Fruit fly (Drosophila melanogaster) whole organism, embryonic: ENCODE measurements around the gene Mob3.

Source experiments
- BEAF-32 ChIP-seq: fragments of 200-800 bp; sonication (Bioruptor generic); optimal IDR thresholded peaks from 3 replicates; lab custom pipeline; 2017; ENCODE audit warnings: missing biosample characterization, missing genetic modification characterization, mild to moderate bottlenecking, moderate library complexity, missing genetic modification reagents
- Bteb2 ChIP-seq: fragments of 200-800 bp; sonication (Bioruptor generic); optimal IDR thresholded peaks from 2 replicates; lab custom pipeline; 2016; ENCODE audit warnings: missing biosample characterization, missing genetic modification characterization
- CG10267 ChIP-seq: fragments of 200-800 bp; sonication (Bioruptor generic); optimal IDR thresholded peaks from 2 replicates; lab custom pipeline; 2018; ENCODE audit warnings: missing biosample characterization, mild to moderate bottlenecking, missing genetic modification characterization, moderate library complexity
- CG10366 ChIP-seq: fragments of 200-800 bp; sonication (Bioruptor generic); IDR thresholded peaks from 2 replicates; pipeline ENCODE4 v1.3.6; 2022; ENCODE audit warnings: missing biosample characterization, missing genetic modification characterization
- CG10654 ChIP-seq: fragments of 200-800 bp; sonication (Bioruptor generic); optimal IDR thresholded peaks from 2 replicates; lab custom pipeline; 2016; ENCODE audit warnings: missing biosample characterization, missing genetic modification characterization
- CG11504 ChIP-seq: fragments of 200-800 bp; sonication (Bioruptor generic); optimal IDR thresholded peaks from 3 replicates; lab custom pipeline; 2019; ENCODE audit warnings: missing biosample characterization, mild to moderate bottlenecking, missing genetic modification characterization, moderate library complexity
- CG12219 ChIP-seq: fragments of 200-800 bp; sonication (Bioruptor generic); optimal IDR thresholded peaks from 3 replicates; lab custom pipeline; 2018; ENCODE audit warnings: missing biosample characterization, mild to moderate bottlenecking, missing genetic modification characterization
- CG12942 ChIP-seq: fragments of 200-800 bp; sonication (Bioruptor generic); optimal IDR thresholded peaks from 3 replicates; lab custom pipeline; 2016; ENCODE audit warnings: missing biosample characterization, missing genetic modification characterization
- CG13123 ChIP-seq: fragments of 200-800 bp; sonication (Bioruptor generic); optimal IDR thresholded peaks from 2 replicates; lab custom pipeline; 2016; ENCODE audit warnings: missing biosample characterization, missing genetic modification characterization
- CG14667 ChIP-seq: fragments of 200-800 bp; sonication (Bioruptor generic); IDR thresholded peaks from 2 replicates; pipeline ENCODE4 v1.3.6; 2022; ENCODE audit warnings: missing biosample characterization, missing genetic modification characterization
- CG16863 ChIP-seq: fragments of 200-800 bp; sonication (Bioruptor generic); optimal IDR thresholded peaks from 3 replicates; lab custom pipeline; 2016; ENCODE audit warnings: missing biosample characterization, missing genetic modification characterization
- CG17359 ChIP-seq: fragments of 200-800 bp; sonication (Bioruptor generic); optimal IDR thresholded peaks from 3 replicates; lab custom pipeline; 2018; ENCODE audit warnings: missing biosample characterization, mild to moderate bottlenecking, missing genetic modification characterization, moderate library complexity
- CG17568 ChIP-seq: fragments of 200-800 bp; sonication (Bioruptor generic); optimal IDR thresholded peaks from 2 replicates; lab custom pipeline; 2018; ENCODE audit warnings: missing biosample characterization, mild to moderate bottlenecking, missing genetic modification characterization, moderate library complexity
- CG3065 ChIP-seq: fragments of 200-800 bp; sonication (Bioruptor generic); optimal IDR thresholded peaks from 2 replicates; lab custom pipeline; 2016; ENCODE audit warnings: missing biosample characterization, missing genetic modification characterization
- CG31441 ChIP-seq: fragments of 200-800 bp; sonication (Bioruptor generic); IDR thresholded peaks from 2 replicates; pipeline ENCODE4 v1.3.6; 2022; ENCODE audit warnings: missing biosample characterization, missing genetic modification characterization
- CG3838 ChIP-seq: fragments of 200-800 bp; sonication (Bioruptor generic); optimal IDR thresholded peaks from 3 replicates; lab custom pipeline; 2016; ENCODE audit warnings: missing biosample characterization, missing genetic modification characterization
- CG6254 ChIP-seq: fragments of 200-800 bp; sonication (Bioruptor generic); optimal IDR thresholded peaks from 3 replicates; lab custom pipeline; 2017; ENCODE audit warnings: mild to moderate bottlenecking, missing biosample characterization, missing genetic modification reagents, missing genetic modification characterization
- CG7963 ChIP-seq: fragments of 200-800 bp; sonication (Bioruptor generic); IDR thresholded peaks from 3 replicates; pipeline ENCODE4 v1.3.6; 2022; ENCODE audit warnings: missing biosample characterization, missing genetic modification characterization; ENCODE audit not compliant: partially characterized antibody
- CG8290 ChIP-seq, 3 experiments: fragments of 200-800 bp; sonication (Bioruptor generic); optimal IDR thresholded peaks; 2 replicates each; lab custom pipeline; 2016 to 2019; ENCODE audit warnings: missing biosample characterization in 3 of 3, missing genetic modification characterization in 3 of 3, mild to moderate bottlenecking in 2 of 3, moderate library complexity in 1 of 3
- CG9437 ChIP-seq: fragments of 200-800 bp; sonication (Bioruptor generic); optimal IDR thresholded peaks from 2 replicates; lab custom pipeline; 2018; ENCODE audit warnings: missing biosample characterization, mild to moderate bottlenecking, missing genetic modification characterization
- Elba2 ChIP-seq: fragments of 200-800 bp; sonication (Bioruptor generic); optimal IDR thresholded peaks from 3 replicates; lab custom pipeline; 2016; ENCODE audit warnings: missing biosample characterization, missing genetic modification characterization
- Fer3 ChIP-seq: fragments of 200-800 bp; sonication (Bioruptor generic); optimal IDR thresholded peaks from 2 replicates; lab custom pipeline; 2018; ENCODE audit warnings: missing biosample characterization, mild to moderate bottlenecking, missing genetic modification characterization, moderate library complexity
- Gug ChIP-seq: fragments of 200-800 bp; sonication (Bioruptor generic); IDR thresholded peaks from 4 replicates; pipeline ENCODE4 v1.3.6; 2022; ENCODE audit warnings: missing biosample characterization, missing genetic modification characterization
- Hand ChIP-seq: fragments of 200-800 bp; sonication (Bioruptor generic); optimal IDR thresholded peaks from 2 replicates; lab custom pipeline; 2017; ENCODE audit warnings: mild to moderate bottlenecking, missing biosample characterization, missing genetic modification reagents, missing genetic modification characterization
- Hmr ChIP-seq: fragments of 200-800 bp; sonication (Bioruptor generic); optimal IDR thresholded peaks from 3 replicates; lab custom pipeline; 2017; ENCODE audit warnings: mild to moderate bottlenecking, missing biosample characterization, missing genetic modification reagents, missing genetic modification characterization
- Hr78 ChIP-seq, 2 experiments: fragments of 200-800 bp in 1 of 2; fragments of >200 bp in 1 of 2; sonication (Bioruptor generic) in 1 of 2; optimal IDR thresholded peaks; 2 replicates each; lab custom pipeline; 2017 to 2019; ENCODE audit warnings: missing biosample characterization in 2 of 2, missing genetic modification characterization in 2 of 2, mild to moderate bottlenecking in 1 of 2, moderate library complexity in 1 of 2
- Meics ChIP-seq: fragments of 200-800 bp; sonication (Bioruptor generic); optimal IDR thresholded peaks from 2 replicates; lab custom pipeline; 2017; ENCODE audit warnings: missing biosample characterization, mild to moderate bottlenecking, missing genetic modification characterization
- NfI ChIP-seq: fragments of 200-800 bp; sonication (Bioruptor generic); optimal IDR thresholded peaks from 3 replicates; lab custom pipeline; 2018; ENCODE audit warnings: missing biosample characterization, mild to moderate bottlenecking, missing genetic modification characterization, moderate library complexity
- Opbp ChIP-seq: fragments of 200-800 bp; sonication (Bioruptor generic); IDR thresholded peaks from 3 replicates; pipeline ENCODE4 v1.3.6; 2022; ENCODE audit warnings: missing biosample characterization, missing genetic modification characterization; ENCODE audit not compliant: partially characterized antibody
- Spps ChIP-seq: fragments of 200-800 bp; sonication (Bioruptor generic); optimal IDR thresholded peaks from 2 replicates; lab custom pipeline; 2018; ENCODE audit warnings: missing biosample characterization, mild to moderate bottlenecking, missing genetic modification characterization
- TFAM ChIP-seq: fragments of 200-800 bp; sonication (Bioruptor generic); optimal IDR thresholded peaks from 2 replicates; lab custom pipeline; 2017; ENCODE audit warnings: missing biosample characterization, missing genetic modification characterization, inconsistent platforms
- abd-A ChIP-seq: fragments of 200-800 bp; sonication (Bioruptor generic); optimal IDR thresholded peaks from 3 replicates; lab custom pipeline; 2019; ENCODE audit warnings: missing biosample characterization, mild to moderate bottlenecking, missing genetic modification characterization, moderate library complexity
- bbx ChIP-seq: fragments of 200-800 bp; sonication (Bioruptor generic); IDR thresholded peaks from 2 replicates; pipeline ENCODE4 v1.3.6; 2022; ENCODE audit warnings: missing biosample characterization, missing genetic modification characterization; ENCODE audit not compliant: partially characterized antibody
- bowl ChIP-seq: fragments of 200-800 bp; sonication (Bioruptor generic); IDR thresholded peaks from 2 replicates; pipeline ENCODE4 v1.3.6; 2022; ENCODE audit warnings: missing biosample characterization, missing genetic modification characterization
- en ChIP-seq: fragments of 200-800 bp; sonication (Bioruptor generic); optimal IDR thresholded peaks from 2 replicates; lab custom pipeline; 2016; ENCODE audit warnings: missing biosample characterization, missing genetic modification characterization
- gce ChIP-seq: fragments of 200-800 bp; sonication (Bioruptor generic); IDR thresholded peaks from 3 replicates; pipeline ENCODE4 v1.3.6; 2022; ENCODE audit warnings: missing biosample characterization, missing genetic modification characterization
- gfzf ChIP-seq: fragments of 200-800 bp; sonication (Bioruptor generic); optimal IDR thresholded peaks from 2 replicates; lab custom pipeline; 2016; ENCODE audit warnings: missing biosample characterization, mild to moderate bottlenecking, missing genetic modification characterization, moderate library complexity
- grau ChIP-seq: fragments of 200-800 bp; optimal IDR thresholded peaks from 3 replicates; lab custom pipeline; 2019; ENCODE audit warnings: missing biosample characterization, mild to moderate bottlenecking, missing genetic modification characterization, moderate library complexity
- hkb ChIP-seq, 2 experiments: fragments of 200-800 bp in 1 of 2; fragments of >200 bp in 1 of 2; sonication (Bioruptor generic) in 1 of 2; IDR thresholded peaks in 1 of 2; optimal IDR thresholded peaks in 1 of 2; 2 replicates each; pipeline versions ENCODE4 v1.3.6 to Lab custom; 2017 to 2022; ENCODE audit warnings: missing biosample characterization in 1 of 2, missing genetic modification characterization in 1 of 2
- ind ChIP-seq: fragments of 200-800 bp; sonication (Bioruptor generic); optimal IDR thresholded peaks from 3 replicates; lab custom pipeline; 2016; ENCODE audit warnings: missing biosample characterization, missing genetic modification characterization
- jing ChIP-seq: fragments of 200-800 bp; sonication (Bioruptor generic); optimal IDR thresholded peaks from 2 replicates; lab custom pipeline; 2018; ENCODE audit warnings: missing biosample characterization, mild to moderate bottlenecking, missing genetic modification characterization
- lab ChIP-seq: fragments of 200-800 bp; sonication (Bioruptor generic); optimal IDR thresholded peaks from 3 replicates; lab custom pipeline; 2017; ENCODE audit warnings: missing biosample characterization, missing genetic modification characterization, mild to moderate bottlenecking, moderate library complexity, missing genetic modification reagents
- prd ChIP-seq, 3 experiments: fragments of >200 bp in 2 of 3; fragments of 200-800 bp in 1 of 3; sonication (Bioruptor generic) in 1 of 3; optimal IDR thresholded peaks in 2 of 3; IDR thresholded peaks in 1 of 3; 2 replicates in 2 of 3; 3 replicates in 1 of 3; pipeline versions ENCODE4 v1.3.6 to Lab custom; 2017 to 2022; ENCODE audit warnings: missing biosample characterization in 1 of 3, missing genetic modification characterization in 1 of 3
- sens ChIP-seq: fragments of 200-800 bp; sonication (Bioruptor generic); peaks from one replicate; lab custom pipeline; 2016; ENCODE audit warnings: missing biosample characterization, missing genetic modification characterization
- ssp ChIP-seq: fragments of 200-800 bp; sonication (Bioruptor generic); IDR thresholded peaks from 2 replicates; pipeline ENCODE4 v1.3.6; 2022; ENCODE audit warnings: missing biosample characterization, missing genetic modification characterization
- sug ChIP-seq: fragments of 200-800 bp; optimal IDR thresholded peaks from 2 replicates; lab custom pipeline; 2019; ENCODE audit warnings: missing biosample characterization, mild to moderate bottlenecking, missing genetic modification characterization, moderate library complexity
- tx ChIP-seq: fragments of 200-800 bp; sonication (Bioruptor generic); optimal IDR thresholded peaks from 2 replicates; lab custom pipeline; 2016; ENCODE audit warnings: missing biosample characterization, missing genetic modification characterization
- wor ChIP-seq: fragments of 200-800 bp; sonication (Bioruptor generic); IDR thresholded peaks from 2 replicates; pipeline ENCODE4 v1.3.6; 2022; ENCODE audit warnings: missing biosample characterization, missing genetic modification characterization
- yki ChIP-seq: fragments of >200 bp; optimal IDR thresholded peaks from 3 replicates; lab custom pipeline; 2018

The Mob3 gene

DNA sequence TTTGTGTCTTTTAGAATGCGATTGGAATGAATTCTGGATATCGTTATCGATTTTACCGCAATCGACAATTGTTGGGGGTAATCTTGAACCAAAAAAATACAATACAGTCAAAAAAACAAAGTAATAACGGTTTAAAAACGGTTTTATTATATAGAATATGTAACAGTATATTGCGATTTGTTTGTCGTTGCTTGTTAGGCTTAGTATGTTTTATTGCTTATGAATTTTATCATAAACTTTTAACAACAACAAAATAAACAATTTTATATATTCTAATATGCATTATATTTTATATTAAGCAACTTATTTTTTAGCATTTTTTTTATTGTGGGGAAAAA is 34.6 kb downstream of the Mob3 start, which contains the start of gene CYLD (continued):
- peak; percentile 60 for TF ChIP-seq CG12942 (GFP tag; lab: Kevin White, UChicago)
- peak; percentile 15 for TF ChIP-seq BEAF-32 (GFP tag; lab: Kevin White, UChicago)
- peak; percentile 72 for TF ChIP-seq Spps (tag; lab: Kevin White, UChicago)
- TF ChIP-seq ind (GFP tag; lab: Kevin White, UChicago), result peak; percentile 58
- no peak for TF ChIP-seq Elba2
- peak; percentile 75 for TF ChIP-seq Fer3 (tag; lab: Kevin White, UChicago)
- peak; percentile 79 for TF ChIP-seq CG11504 (tag; lab: Kevin White, UChicago)
- TF ChIP-seq CG14667 (GFP tag; lab: Robert Waterston, UW), result no peak
- TF ChIP-seq CG17568, result no peak
- TF ChIP-seq CG12219, result peak; percentile 47
- TF ChIP-seq Bteb2 (GFP tag; lab: Kevin White, UChicago), result peak; percentile 24
- no peak for TF ChIP-seq bbx (GFP tag; lab: Robert Waterston, UW)
- TF ChIP-seq en, result no peak
- peak; percentile 96 for TF ChIP-seq sens (GFP tag; lab: Kevin White, UChicago)
- TF ChIP-seq CG31441 (GFP tag; lab: Robert Waterston, UW), result peak; percentile 76
- TF ChIP-seq tx (GFP tag; lab: Kevin White, UChicago), result peak; percentile 25
- TF ChIP-seq gfzf (GFP tag; lab: Kevin White, UChicago), result peak; percentile 37
- peak; percentile 47 for TF ChIP-seq CG3065 (GFP tag; lab: Kevin White, UChicago)
- no peak for TF ChIP-seq Opbp (GFP tag; lab: Robert Waterston, UW)
- TF ChIP-seq CG10267, result peak; percentile 77
- TF ChIP-seq ssp (GFP tag; lab: Robert Waterston, UW), result no peak
- TF ChIP-seq CG7963 (GFP tag; lab: Robert Waterston, UW), result no peak
- TF ChIP-seq Hmr (GFP tag; lab: Kevin White, UChicago), result no peak
- peak; percentile 49 for TF ChIP-seq sug (tag; lab: Kevin White, UChicago)
- peak; percentile 41; the same call in 1 of the 2 replicates for TF ChIP-seq CG10366 (GFP tag; lab: Robert Waterston, UW)
- TF ChIP-seq gce (GFP tag; lab: Robert Waterston, UW), result no peak
- no peak for TF ChIP-seq yki (lab: Kevin White, UChicago)
- peak; percentile 14 for TF ChIP-seq CG16863 (GFP tag; lab: Kevin White, UChicago)
- no peak for TF ChIP-seq Hr78 (GFP tag; optimal IDR thresholded peaks at IDR 0.05; lab: Kevin White, UChicago)
- peak; percentile 61 for TF ChIP-seq CG10654 (GFP tag; lab: Kevin White, UChicago)
- TF ChIP-seq bowl (GFP tag; lab: Robert Waterston, UW), result no peak; the same call in 1 of the 2 replicates
- peak; percentile 21 for TF ChIP-seq CG6254
- peak; percentile 30; the same call in 1 of the 2 replicates for TF ChIP-seq wor (GFP tag; lab: Robert Waterston, UW)
- TF ChIP-seq lab (GFP tag; lab: Kevin White, UChicago), result no peak
- TF ChIP-seq Hand, result no peak
- peak; percentile 76 for TF ChIP-seq Meics (GFP tag; lab: Kevin White, UChicago)
- TF ChIP-seq jing, result no peak
- peak; percentile 78 for TF ChIP-seq grau (tag; lab: Kevin White, UChicago)
- peak; percentile 50 for TF ChIP-seq CG9437 (GFP tag; lab: Kevin White, UChicago)
- TF ChIP-seq CG8290 (GFP tag; optimal IDR thresholded peaks at IDR 0.05; lab: Kevin White, UChicago), result peak; percentile 4
- peak in 1 of 2 experiments; percentile 75 for TF ChIP-seq CG8290 (tag; optimal IDR thresholded peaks at IDR 0.05; lab: Kevin White, UChicago)
- TF ChIP-seq Gug, result no peak
- no peak for TF ChIP-seq hkb (optimal IDR thresholded peaks at IDR 0.05; lab: Kevin White, UChicago)
- peak; percentile 85 for TF ChIP-seq hkb (GFP tag; IDR thresholded peaks at IDR 0.05; lab: Robert Waterston, UW)
- no peak for TF ChIP-seq abd-A (tag; lab: Kevin White, UChicago)
- peak; percentile 35 for TF ChIP-seq CG3838 (GFP tag; lab: Kevin White, UChicago)
- TF ChIP-seq TFAM, result no peak
- peak; percentile 47 for TF ChIP-seq NfI (GFP tag; lab: Kevin White, UChicago)
- TF ChIP-seq CG17359 (tag; lab: Kevin White, UChicago), result peak; percentile 77
- TF ChIP-seq CG13123 (GFP tag; lab: Kevin White, UChicago), result peak; percentile 67
- TF ChIP-seq prd (optimal IDR thresholded peaks at IDR 0.05; lab: Kevin White, UChicago), result no peak
- TF ChIP-seq prd (GFP tag; IDR thresholded peaks at IDR 0.05; lab: Robert Waterston, UW), result peak; percentile 67
